Worm (Caenorhabditis elegans) whole organism, late embryonic: ENCODE results near the gene pcp-5.
A peak's percentile ranks its signal among the peaks of the same experiment; 100 is the strongest.

Experiments used
- C08G9.2 ChIP-seq: sonication (generic microtip); optimal IDR thresholded peaks from 2 replicates; lab custom pipeline; 2016; ENCODE audit warnings: mild to moderate bottlenecking, missing genetic modification characterization, moderate library complexity, missing compliant biosample characterization
- F13H6.1 ChIP-seq: sonication (generic microtip); optimal IDR thresholded peaks from 2 replicates; lab custom pipeline; 2016; ENCODE audit warnings: missing genetic modification characterization, missing compliant biosample characterization
- K02D7.2 ChIP-seq: sonication (generic microtip); optimal IDR thresholded peaks from 2 replicates; lab custom pipeline; 2017; ENCODE audit warnings: mild to moderate bottlenecking, missing genetic modification characterization, missing compliant biosample characterization
- ceh-2 ChIP-seq: sonication (generic microtip); optimal IDR thresholded peaks from 2 replicates; lab custom pipeline; 2016; ENCODE audit warnings: missing genotype, missing genetic modification characterization, missing compliant biosample characterization
- ceh-30 ChIP-seq: fragments of 150-350 bp; optimal IDR thresholded peaks from 2 replicates; lab custom pipeline; 2014; ENCODE audit warnings: missing biosample characterization, missing genetic modification characterization
- ceh-34 ChIP-seq: sonication (generic microtip); optimal IDR thresholded peaks from 2 replicates; lab custom pipeline; 2016; ENCODE audit warnings: mild to moderate bottlenecking, missing genetic modification characterization, missing compliant biosample characterization
- ceh-45 ChIP-seq: fragments of 200-800 bp; sonication (Bioruptor generic); IDR thresholded peaks from 2 replicates; pipeline ENCODE4 v1.3.6; 2022; ENCODE audit warnings: missing genetic modification reagents, missing genetic modification characterization, missing compliant biosample characterization
- ceh-48 ChIP-seq: sonication (generic microtip); optimal IDR thresholded peaks from 2 replicates; lab custom pipeline; 2016; ENCODE audit warnings: missing genetic modification characterization, inconsistent platforms, missing compliant biosample characterization
- ceh-9 ChIP-seq: sonication (generic microtip); optimal IDR thresholded peaks from 2 replicates; lab custom pipeline; 2016; ENCODE audit warnings: mild to moderate bottlenecking, missing genetic modification characterization, inconsistent platforms, missing compliant biosample characterization
- dmd-4 ChIP-seq: sonication (generic microtip); optimal IDR thresholded peaks from 2 replicates; lab custom pipeline; 2016; ENCODE audit warnings: borderline replicate concordance, missing genetic modification characterization, missing compliant biosample characterization
- elt-2 ChIP-seq: sonication (generic microtip); optimal IDR thresholded peaks from 2 replicates; lab custom pipeline; 2016; ENCODE audit warnings: missing genetic modification reagents, missing genetic modification characterization, missing compliant biosample characterization
- eyg-1 ChIP-seq: sonication (generic microtip); optimal IDR thresholded peaks from 2 replicates; lab custom pipeline; 2016; ENCODE audit warnings: missing genotype, missing genetic modification characterization, missing compliant biosample characterization
- gmeb-2 ChIP-seq: sonication (generic microtip); optimal IDR thresholded peaks from 2 replicates; lab custom pipeline; 2016; ENCODE audit warnings: missing genetic modification characterization, inconsistent platforms, missing compliant biosample characterization
- hlh-15 ChIP-seq: sonication (generic microtip); optimal IDR thresholded peaks from 2 replicates; lab custom pipeline; 2016; ENCODE audit warnings: missing genetic modification characterization, missing compliant biosample characterization
- hlh-8 ChIP-seq: sonication (generic microtip); optimal IDR thresholded peaks from 2 replicates; lab custom pipeline; 2016; ENCODE audit warnings: missing genotype, missing genetic modification characterization, missing compliant biosample characterization
- lin-11 ChIP-seq: fragments of 200-800 bp; sonication (Bioruptor generic); optimal IDR thresholded peaks from 2 replicates; lab custom pipeline; 2018; ENCODE audit warnings: mild to moderate bottlenecking, missing genetic modification characterization, missing compliant biosample characterization
- madf-2 ChIP-seq: sonication (generic microtip); optimal IDR thresholded peaks from 2 replicates; lab custom pipeline; 2017; ENCODE audit warnings: missing genetic modification characterization, missing compliant biosample characterization
- nfya-1 ChIP-seq: sonication (generic microtip); optimal IDR thresholded peaks from 2 replicates; lab custom pipeline; 2017; ENCODE audit warnings: missing genetic modification characterization, mild to moderate bottlenecking, missing compliant biosample characterization, antibody characterized with exemption, moderate library complexity
- nhr-11 ChIP-seq: fragments of 150-350 bp; optimal IDR thresholded peaks from 2 replicates; lab custom pipeline; 2014; ENCODE audit warnings: missing biosample characterization, missing genetic modification characterization
- nhr-232 ChIP-seq: sonication (generic microtip); optimal IDR thresholded peaks from 2 replicates; lab custom pipeline; 2016; ENCODE audit warnings: missing genetic modification characterization, missing compliant biosample characterization
- pag-3 ChIP-seq: sonication (generic microtip); optimal IDR thresholded peaks from 2 replicates; lab custom pipeline; 2016; ENCODE audit warnings: missing compliant biosample characterization, missing genetic modification characterization, borderline replicate concordance
- pax-1 ChIP-seq: fragments of 150-350 bp; optimal IDR thresholded peaks from 2 replicates; lab custom pipeline; 2014; ENCODE audit warnings: missing biosample characterization, missing genetic modification characterization
- pha-2 ChIP-seq: sonication (generic microtip); optimal IDR thresholded peaks from 2 replicates; lab custom pipeline; 2017; ENCODE audit warnings: mild to moderate bottlenecking, missing genetic modification characterization, missing compliant biosample characterization
- pha-4 ChIP-seq: fragments of 150-350 bp; optimal IDR thresholded peaks from 2 replicates; lab custom pipeline; 2018; ENCODE audit warnings: missing biosample characterization, missing genetic modification reagents, missing genetic modification characterization
- pqm-1 ChIP-seq: sonication (generic microtip); optimal IDR thresholded peaks from 2 replicates; lab custom pipeline; 2016; ENCODE audit warnings: missing genetic modification characterization, missing compliant biosample characterization
- pros-1 ChIP-seq: fragments of 150-350 bp; optimal IDR thresholded peaks from 2 replicates; lab custom pipeline; 2014; ENCODE audit warnings: missing biosample characterization, missing genetic modification reagents, missing genetic modification characterization
- ref-2 ChIP-seq: sonication (generic microtip); optimal IDR thresholded peaks from 2 replicates; lab custom pipeline; 2016; ENCODE audit warnings: missing genetic modification characterization, missing compliant biosample characterization
- sdc-2 ChIP-seq: sonication (generic microtip); optimal IDR thresholded peaks from 2 replicates; lab custom pipeline; 2016; ENCODE audit warnings: missing genotype, missing genetic modification characterization, missing compliant biosample characterization
- tbx-7 ChIP-seq: sonication (generic microtip); optimal IDR thresholded peaks from 2 replicates; lab custom pipeline; 2016; ENCODE audit warnings: missing genotype, missing genetic modification characterization, missing compliant biosample characterization
- ttx-3 ChIP-seq: sonication (generic microtip); optimal IDR thresholded peaks from 2 replicates; lab custom pipeline; 2016; ENCODE audit warnings: missing genetic modification reagents, missing genetic modification characterization, missing compliant biosample characterization
- unc-3 ChIP-seq, 2 experiments: fragments of 200-800 bp in 1 of 2; sonication (Bioruptor generic) in 1 of 2; sonication (generic microtip) in 1 of 2; conservative IDR thresholded peaks in 1 of 2; optimal IDR thresholded peaks in 1 of 2; 2 replicates each; pipeline versions ENCODE4 v1.3.6 to Lab custom; 2016 to 2022; ENCODE audit warnings: missing compliant biosample characterization in 2 of 2, missing genetic modification characterization in 2 of 2, missing genetic modification reagents in 1 of 2
- unc-42 ChIP-seq: sonication (generic microtip); optimal IDR thresholded peaks from 2 replicates; lab custom pipeline; 2016; ENCODE audit warnings: missing genotype, missing genetic modification characterization, missing compliant biosample characterization
- unc-86 ChIP-seq: sonication (generic microtip); optimal IDR thresholded peaks from 2 replicates; lab custom pipeline; 2016; ENCODE audit warnings: missing genetic modification characterization, missing compliant biosample characterization

Gene pcp-5

ce11 chrIII:7940819-7941218 is 33.4 kb upstream of the pcp-5 start, which contains the start of gene C29E4.12:
TSS of gene C29E4.12 (plus strand) at chrIII:7941151.
- TF ChIP-seq ceh-30 (tag; lab: Kevin White, UChicago) (no peak), nfya-1 (tag; lab: Kevin White, UChicago) (peak; percentile 56)

DNA sequence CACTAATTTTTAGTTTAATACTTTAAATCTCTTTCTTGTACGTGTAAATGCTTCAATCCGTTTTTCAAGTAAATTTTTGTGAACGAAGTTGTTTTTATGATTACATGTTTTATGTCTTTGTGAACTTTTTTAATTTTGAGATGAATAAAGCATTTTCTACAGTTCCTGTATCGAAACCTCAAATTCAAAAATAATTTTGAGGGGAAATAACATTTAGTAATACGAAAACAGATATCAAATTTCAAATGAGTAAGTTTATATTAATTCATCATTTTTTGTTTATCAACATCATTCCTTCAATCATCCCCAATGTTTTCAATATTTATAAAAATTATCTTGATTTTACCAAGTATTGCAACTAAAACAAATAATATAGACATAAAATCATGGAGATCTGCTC is 30.1 kb upstream of the pcp-5 start, which contains the start of gene C29E4.10:
Gene C29E4.10 (plus strand): TSS at position 301 of the 400 bp plus-strand sequence.
- TF ChIP-seq ceh-30 (tag; lab: Kevin White, UChicago), result no peak
- no peak for TF ChIP-seq ttx-3
- no peak for TF ChIP-seq madf-2 (tag; lab: Kevin White, UChicago)
- no peak for TF ChIP-seq dmd-4 (tag; lab: Kevin White, UChicago)
- no peak for TF ChIP-seq pha-4 (tag; lab: Kevin White, UChicago)
- TF ChIP-seq unc-3 (GFP tag; conservative IDR thresholded peaks at IDR 0.05; lab: Robert Waterston, UW), result no peak
- no peak for TF ChIP-seq unc-3 (tag; optimal IDR thresholded peaks at IDR 0.05; lab: Kevin White, UChicago)
- no peak for TF ChIP-seq hlh-8 (tag; lab: Kevin White, UChicago)
- no peak for TF ChIP-seq nhr-232 (tag; lab: Kevin White, UChicago)
- no peak for TF ChIP-seq tbx-7 (tag; lab: Kevin White, UChicago)
- TF ChIP-seq pax-1 (tag; lab: Kevin White, UChicago), result no peak
- no peak for TF ChIP-seq ceh-45 (GFP tag; lab: Robert Waterston, UW)
- no peak for TF ChIP-seq unc-42
- no peak for TF ChIP-seq hlh-15
- no peak for TF ChIP-seq pha-2
- TF ChIP-seq pros-1 (tag; lab: Kevin White, UChicago), result no peak

DNA sequence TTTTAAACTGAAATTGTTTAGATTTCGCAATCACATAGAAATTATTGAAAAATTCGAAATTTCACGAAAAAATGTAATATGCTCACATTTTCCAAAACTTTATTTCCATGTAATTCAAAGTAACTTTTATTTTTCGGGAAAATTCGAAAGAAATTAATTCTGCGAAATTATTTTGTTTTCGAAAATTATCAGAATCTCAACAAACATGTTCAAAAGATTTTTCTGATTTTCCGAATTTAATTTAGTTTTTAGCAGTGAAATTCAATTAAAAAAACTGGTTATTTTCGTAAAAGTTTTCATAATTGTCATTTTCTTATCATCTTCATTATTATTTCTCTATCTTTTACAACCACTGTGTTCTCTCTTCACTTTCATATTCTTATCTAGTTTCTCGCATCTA is 25.8 kb upstream of the pcp-5 start, which contains the start of gene ran-2:
Gene ran-2 (plus strand): TSS at position 301 of the 400 bp plus-strand sequence.
- no peak for TF ChIP-seq madf-2 (tag; lab: Kevin White, UChicago)
- no peak for TF ChIP-seq C08G9.2
- no peak for TF ChIP-seq gmeb-2 (tag; lab: Kevin White, UChicago)
- TF ChIP-seq nhr-11 (tag; lab: Kevin White, UChicago), result no peak
- no peak for TF ChIP-seq F13H6.1
- no peak for TF ChIP-seq pqm-1 (tag; lab: Kevin White, UChicago)
- TF ChIP-seq ref-2 (tag; lab: Kevin White, UChicago), result no peak
- no peak for TF ChIP-seq ceh-34 (tag; lab: Kevin White, UChicago)
- TF ChIP-seq ceh-30 (tag; lab: Kevin White, UChicago), result no peak
- TF ChIP-seq ceh-9 (tag; lab: Kevin White, UChicago), result no peak
- no peak for TF ChIP-seq sdc-2 (tag; lab: Kevin White, UChicago)
- TF ChIP-seq pag-3 (tag; lab: Kevin White, UChicago), result no peak
- no peak for TF ChIP-seq ceh-48
- TF ChIP-seq tbx-7 (tag; lab: Kevin White, UChicago), result no peak
- no peak for TF ChIP-seq eyg-1
- TF ChIP-seq lin-11, result no peak
- TF ChIP-seq ceh-2 (tag; lab: Kevin White, UChicago), result no peak
- TF ChIP-seq elt-2, result no peak
- TF ChIP-seq unc-86 (tag; lab: Kevin White, UChicago), result no peak
- no peak for TF ChIP-seq hlh-15

DNA sequence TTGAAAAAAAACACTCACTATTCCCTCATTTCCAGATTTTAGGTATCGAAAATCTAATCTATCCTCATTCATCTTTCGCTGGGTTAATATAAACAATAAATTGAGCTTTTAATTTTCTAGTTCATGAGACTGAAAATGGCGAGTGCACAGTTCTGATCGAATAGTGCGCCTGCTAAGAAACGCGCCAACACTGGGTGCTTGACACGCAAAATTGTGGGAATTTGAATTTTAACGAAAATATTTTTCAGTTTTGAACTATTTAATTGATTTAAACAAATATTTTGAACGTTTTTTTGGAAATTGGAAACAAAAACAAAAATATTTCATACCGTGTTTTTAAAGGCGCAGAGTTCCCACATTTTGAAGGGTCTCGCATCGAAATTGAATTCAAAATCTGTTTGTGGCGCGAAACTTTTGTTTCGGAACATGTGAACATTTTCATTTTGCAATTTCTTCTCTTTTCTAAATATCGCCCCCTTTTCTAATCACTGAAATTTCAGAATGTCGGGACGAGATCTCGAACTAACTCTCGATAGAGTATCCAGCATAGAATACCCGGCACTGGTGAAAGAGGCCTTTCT is 21.2 kb upstream of the pcp-5 start, which contains the start of the genes C29E4.13 and npp-15:
Gene C29E4.13 (minus strand): TSS at position 169 of the 581 bp plus-strand sequence.
Gene npp-15 (plus strand): TSS at position 495 of the 581 bp plus-strand sequence.
- TF ChIP-seq lin-11, result no peak
- peak; percentile 20 for TF ChIP-seq nfya-1 (tag; lab: Kevin White, UChicago)

ce11 chrIII:7925968-7926367 is 18.6 kb upstream of the pcp-5 start:
- TF ChIP-seq K02D7.2 (tag; lab: Kevin White, UChicago) (no peak), ceh-2 (tag; lab: Kevin White, UChicago) (peak; percentile 11)
- TF ChIP-seq, all 69 proteins: peak for 1
